Worm (Caenorhabditis elegans) whole organism, L2 larva: ENCODE measurements around the gene farl-11.
"Not testable (repeated sequence)": the region's sequence is repeated elsewhere in the genome, so short reads cannot be mapped to it uniquely, and the experiment has no call there.

Experiments
- C34F6.9 ChIP-seq: fragments of 150-350 bp; optimal IDR thresholded peaks from 2 replicates; lab custom pipeline; 2014; ENCODE audit warnings: missing biosample characterization, missing genetic modification characterization
- F13H6.1 ChIP-seq: sonication (generic microtip); optimal IDR thresholded peaks from 2 replicates; lab custom pipeline; 2016; ENCODE audit warnings: missing genetic modification characterization, missing compliant biosample characterization
- R02D3.7 ChIP-seq: fragments of 150-350 bp; optimal IDR thresholded peaks from 2 replicates; lab custom pipeline; 2014; ENCODE audit warnings: missing biosample characterization, missing genetic modification characterization
- ZK546.5 ChIP-seq: sonication (generic microtip); optimal IDR thresholded peaks from 2 replicates; lab custom pipeline; 2017; ENCODE audit warnings: missing biosample characterization, missing genetic modification characterization
- alr-1 ChIP-seq: fragments of 150-350 bp; optimal IDR thresholded peaks from 2 replicates; lab custom pipeline; 2014; ENCODE audit warnings: missing biosample characterization, missing genetic modification characterization
- aly-2 ChIP-seq: fragments of 150-350 bp; optimal IDR thresholded peaks from 2 replicates; lab custom pipeline; 2014; ENCODE audit warnings: missing biosample characterization, missing genetic modification characterization
- ama-1 ChIP-seq: fragments of 150-350 bp; optimal IDR thresholded peaks from 2 replicates; lab custom pipeline; 2018; ENCODE audit warnings: inconsistent platforms
- blmp-1 ChIP-seq: sonication (generic microtip); optimal IDR thresholded peaks from 2 replicates; lab custom pipeline; 2017; ENCODE audit warnings: missing genetic modification characterization, mild to moderate bottlenecking, missing compliant biosample characterization, antibody characterized with exemption, moderate library complexity; ENCODE audit not compliant: insufficient read depth
- ceh-16 ChIP-seq: fragments of 150-350 bp; optimal IDR thresholded peaks from 2 replicates; lab custom pipeline; 2014; ENCODE audit warnings: missing biosample characterization, missing genetic modification characterization
- ceh-82 ChIP-seq: fragments of 150-350 bp; optimal IDR thresholded peaks from 2 replicates; lab custom pipeline; 2014; ENCODE audit warnings: missing biosample characterization, missing genetic modification characterization
- crh-2 ChIP-seq: sonication (generic microtip); optimal IDR thresholded peaks from 2 replicates; lab custom pipeline; 2017; ENCODE audit warnings: missing biosample characterization, missing genetic modification characterization
- dmd-4 ChIP-seq: sonication (generic microtip); optimal IDR thresholded peaks from 2 replicates; lab custom pipeline; 2017; ENCODE audit warnings: missing biosample characterization, missing genetic modification characterization
- egl-27 ChIP-seq: sonication (generic microtip); optimal IDR thresholded peaks from 3 replicates; lab custom pipeline; 2017; ENCODE audit warnings: missing biosample characterization, missing genetic modification reagents, missing genetic modification characterization
- elt-1 ChIP-seq: fragments of 150-350 bp; optimal IDR thresholded peaks from 2 replicates; lab custom pipeline; 2014; ENCODE audit warnings: missing biosample characterization, missing genetic modification characterization
- elt-3 ChIP-seq: sonication (generic microtip); optimal IDR thresholded peaks from 2 replicates; lab custom pipeline; 2017; ENCODE audit warnings: missing biosample characterization, missing genetic modification characterization
- fos-1 ChIP-seq: fragments of 150-350 bp; optimal IDR thresholded peaks from 2 replicates; lab custom pipeline; 2014; ENCODE audit warnings: missing biosample characterization, missing genetic modification characterization
- gmeb-1 ChIP-seq: fragments of 150-350 bp; optimal IDR thresholded peaks from 2 replicates; lab custom pipeline; 2014; ENCODE audit warnings: missing biosample characterization, missing genetic modification characterization
- lin-11 ChIP-seq: fragments of 150-350 bp; sonication (generic microtip); optimal IDR thresholded peaks from 2 replicates; lab custom pipeline; 2014; ENCODE audit warnings: missing biosample characterization, missing genetic modification characterization, inconsistent platforms, mixed read lengths
- lin-13 ChIP-seq: fragments of 150-350 bp; optimal IDR thresholded peaks from 2 replicates; lab custom pipeline; 2014; ENCODE audit warnings: missing biosample characterization, missing genetic modification reagents, missing genetic modification characterization
- lsy-2 ChIP-seq, 2 experiments: fragments of 150-350 bp in 1 of 2; sonication (generic microtip) in 1 of 2; optimal IDR thresholded peaks; 2 replicates each; lab custom pipeline; 2014 to 2017; ENCODE audit warnings: missing biosample characterization in 2 of 2, missing genetic modification characterization in 2 of 2
- mab-5 ChIP-seq: fragments of 150-350 bp; optimal IDR thresholded peaks from 2 replicates; lab custom pipeline; 2014; ENCODE audit warnings: missing biosample characterization, missing genetic modification characterization
- mbf-1 ChIP-seq: sonication (generic microtip); optimal IDR thresholded peaks from 2 replicates; lab custom pipeline; 2017; ENCODE audit warnings: missing biosample characterization, missing genetic modification characterization
- mdl-1 ChIP-seq, 2 experiments: fragments of 150-350 bp in 1 of 2; sonication (generic microtip) in 1 of 2; optimal IDR thresholded peaks; 2 replicates each; lab custom pipeline; 2017; ENCODE audit warnings: missing biosample characterization in 2 of 2, missing genetic modification characterization in 2 of 2
- nhr-10 ChIP-seq: sonication (generic microtip); optimal IDR thresholded peaks from 2 replicates; lab custom pipeline; 2017; ENCODE audit warnings: missing biosample characterization, missing genetic modification characterization
- nhr-11 ChIP-seq: fragments of 150-350 bp; optimal IDR thresholded peaks from 2 replicates; lab custom pipeline; 2014; ENCODE audit warnings: missing biosample characterization, missing genetic modification characterization
- nhr-129 ChIP-seq: fragments of 150-350 bp; optimal IDR thresholded peaks from 2 replicates; lab custom pipeline; 2014; ENCODE audit warnings: missing biosample characterization, missing genetic modification characterization
- nhr-21 ChIP-seq: fragments of 150-350 bp; optimal IDR thresholded peaks from 2 replicates; lab custom pipeline; 2014; ENCODE audit warnings: missing biosample characterization, missing genetic modification characterization
- nhr-23 ChIP-seq: fragments of 150-350 bp; optimal IDR thresholded peaks from 2 replicates; lab custom pipeline; 2014; ENCODE audit warnings: missing biosample characterization, missing genetic modification reagents, missing genetic modification characterization
- nhr-237 ChIP-seq: fragments of 150-350 bp; optimal IDR thresholded peaks from 2 replicates; lab custom pipeline; 2014; ENCODE audit warnings: missing biosample characterization, missing genetic modification characterization
- nhr-25 ChIP-seq: fragments of 150-350 bp; sonication (generic microtip); optimal IDR thresholded peaks from 3 replicates; lab custom pipeline; 2014; ENCODE audit warnings: missing biosample characterization, missing genetic modification characterization
- nhr-77 ChIP-seq: fragments of 150-350 bp; optimal IDR thresholded peaks from 2 replicates; lab custom pipeline; 2014; ENCODE audit warnings: missing biosample characterization, missing genetic modification characterization
- peb-1 ChIP-seq: fragments of 150-350 bp; optimal IDR thresholded peaks from 2 replicates; lab custom pipeline; 2014; ENCODE audit warnings: missing biosample characterization, missing genetic modification characterization
- sem-4 ChIP-seq: fragments of 150-350 bp; optimal IDR thresholded peaks from 2 replicates; lab custom pipeline; 2014; ENCODE audit warnings: missing biosample characterization, missing genetic modification reagents, missing genetic modification characterization
- sma-3 ChIP-seq: sonication (generic microtip); optimal IDR thresholded peaks from 2 replicates; lab custom pipeline; 2016; ENCODE audit warnings: missing genetic modification reagents, missing genetic modification characterization, missing compliant biosample characterization
- sma-9 ChIP-seq, 2 experiments: fragments of 150-350 bp in 1 of 2; sonication (generic microtip) in 1 of 2; optimal IDR thresholded peaks; 2 replicates each; lab custom pipeline; 2014 to 2016; ENCODE audit warnings: missing genetic modification characterization in 2 of 2, mild to moderate bottlenecking in 1 of 2, missing biosample characterization in 1 of 2, missing compliant biosample characterization in 1 of 2, missing genetic modification reagents in 1 of 2, moderate library complexity in 1 of 2
- snpc-4 ChIP-seq: fragments of 150-350 bp; optimal IDR thresholded peaks from 2 replicates; lab custom pipeline; 2014; ENCODE audit warnings: missing biosample characterization, missing genetic modification characterization
- unc-39 ChIP-seq: fragments of 150-350 bp; optimal IDR thresholded peaks from 2 replicates; lab custom pipeline; 2014; ENCODE audit warnings: missing biosample characterization, missing genetic modification characterization
- unc-55 ChIP-seq: fragments of 150-350 bp; sonication (generic microtip); optimal IDR thresholded peaks from 3 replicates; lab custom pipeline; 2014; ENCODE audit warnings: missing biosample characterization, missing genetic modification reagents, missing genetic modification characterization
- zag-1 ChIP-seq: fragments of 150-350 bp; optimal IDR thresholded peaks from 2 replicates; lab custom pipeline; 2014; ENCODE audit warnings: missing biosample characterization, missing genetic modification characterization
- ztf-1 ChIP-seq: fragments of 200-800 bp; sonication (Bioruptor generic); conservative IDR thresholded peaks from 2 replicates; pipeline ENCODE4 v1.3.6; 2022; ENCODE audit warnings: missing genetic modification characterization, missing compliant biosample characterization
- ztf-11 ChIP-seq: sonication (generic microtip); optimal IDR thresholded peaks from 2 replicates; lab custom pipeline; 2017; ENCODE audit warnings: missing biosample characterization, missing genetic modification characterization
- ztf-4 ChIP-seq: fragments of 150-350 bp; optimal IDR thresholded peaks from 2 replicates; lab custom pipeline; 2014; ENCODE audit warnings: missing biosample characterization, missing genetic modification characterization

The farl-11 gene

DNA sequence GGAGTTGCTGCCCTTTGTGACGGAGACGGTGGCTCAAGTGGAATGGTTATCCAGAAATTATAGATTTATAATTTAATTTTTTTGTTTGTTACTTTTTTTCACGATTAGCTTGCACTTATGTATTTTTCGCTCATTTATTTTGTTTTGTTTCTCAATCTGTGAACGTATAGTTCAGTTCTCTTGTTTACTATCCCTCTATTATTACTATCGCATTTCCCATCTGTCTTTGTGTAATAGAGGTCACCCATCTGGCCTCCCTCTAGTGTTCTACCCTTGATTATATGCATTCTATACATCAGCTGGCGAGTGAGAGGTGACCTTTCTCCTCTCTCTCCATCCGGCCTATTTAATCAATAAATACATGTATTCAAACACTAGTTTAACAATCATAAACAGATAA, 20.8 kb downstream of the farl-11 start, which contains the start of the genes T02G5.14 and T02G5.15:
TSS of gene T02G5.14 (plus strand) at position 301 of the 400 bp plus-strand sequence.
TSS of gene T02G5.15 (plus strand) at position 301 of the 400 bp plus-strand sequence.
- TF ChIP-seq nhr-25, unc-39, C34F6.9 (tag; lab: Kevin White, UChicago): not testable (repeated sequence)

DNA sequence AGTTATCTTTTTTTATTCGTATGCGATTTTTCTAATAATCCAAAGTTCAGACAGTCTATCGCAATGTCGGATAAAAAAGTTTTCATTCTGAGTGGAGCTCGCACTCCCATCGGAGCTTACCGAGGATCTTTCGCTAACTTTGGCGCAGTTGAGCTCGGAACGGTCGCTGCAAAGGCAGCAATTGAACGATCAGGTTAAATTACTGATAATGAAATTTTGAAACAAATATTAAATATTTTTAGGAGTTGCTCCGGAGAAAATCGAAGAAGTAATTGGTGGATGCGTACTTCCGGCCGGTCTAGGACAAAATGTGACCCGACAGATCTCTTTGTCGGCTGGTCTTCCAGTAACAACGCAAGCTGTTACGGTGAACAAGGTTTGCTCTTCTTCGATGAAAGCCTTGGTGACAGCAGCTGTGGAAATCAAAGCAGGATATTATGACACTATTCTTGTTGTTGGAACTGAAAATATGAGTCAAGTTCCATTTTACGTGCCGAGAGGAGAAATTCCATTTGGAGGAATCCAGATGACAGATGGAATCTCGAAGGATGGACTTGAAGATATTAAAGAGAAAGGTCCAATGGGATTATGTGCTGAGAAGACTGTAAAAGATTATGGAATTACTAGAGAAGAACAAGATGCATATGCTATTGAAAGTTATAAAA, 29.1 kb downstream of the farl-11 start, which contains the start of gene T02G5.7:
TSS of gene T02G5.7 (plus strand) at position 51 of the 665 bp plus-strand sequence.
- TF ChIP-seq sma-3 (no peak), lsy-2 (tag; optimal IDR thresholded peaks at IDR 0.05; lab: Kevin White, UChicago) (peak in 1 of 2 experiments; percentile 8)

DNA sequence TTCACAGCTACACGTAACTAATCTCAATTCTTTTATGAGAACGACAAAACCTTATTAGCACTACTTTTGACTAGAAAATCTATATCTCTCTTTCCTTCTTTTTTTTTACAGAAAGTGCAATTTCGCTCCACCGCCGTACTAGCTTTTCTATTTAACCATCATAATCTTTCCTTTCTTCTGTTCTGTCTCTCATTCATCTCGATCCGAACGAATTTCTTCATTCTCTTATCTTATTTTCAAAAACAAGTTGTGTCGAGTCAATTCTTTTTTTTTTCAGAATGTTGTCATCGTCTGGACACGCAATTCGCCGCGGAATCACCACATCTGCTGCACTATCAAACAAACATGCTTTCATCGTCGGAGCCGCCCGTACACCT, 31.3 kb downstream of the farl-11 start, which contains the start of gene kat-1:
TSS of gene kat-1 (plus strand) at position 278 of the 377 bp plus-strand sequence.
- TF ChIP-seq nhr-10 (tag; lab: Kevin White, UChicago) (no peak), mdl-1 (tag; optimal IDR thresholded peaks at IDR 0.05; lab: Kevin White, UChicago) (no peak), blmp-1 (tag; lab: Kevin White, UChicago) (no peak), ama-1 (lab: Kevin White, UChicago) (no peak), fos-1 (no peak), F13H6.1 (tag; lab: Kevin White, UChicago) (no peak), ztf-11 (tag; lab: Kevin White, UChicago) (no peak)

DNA sequence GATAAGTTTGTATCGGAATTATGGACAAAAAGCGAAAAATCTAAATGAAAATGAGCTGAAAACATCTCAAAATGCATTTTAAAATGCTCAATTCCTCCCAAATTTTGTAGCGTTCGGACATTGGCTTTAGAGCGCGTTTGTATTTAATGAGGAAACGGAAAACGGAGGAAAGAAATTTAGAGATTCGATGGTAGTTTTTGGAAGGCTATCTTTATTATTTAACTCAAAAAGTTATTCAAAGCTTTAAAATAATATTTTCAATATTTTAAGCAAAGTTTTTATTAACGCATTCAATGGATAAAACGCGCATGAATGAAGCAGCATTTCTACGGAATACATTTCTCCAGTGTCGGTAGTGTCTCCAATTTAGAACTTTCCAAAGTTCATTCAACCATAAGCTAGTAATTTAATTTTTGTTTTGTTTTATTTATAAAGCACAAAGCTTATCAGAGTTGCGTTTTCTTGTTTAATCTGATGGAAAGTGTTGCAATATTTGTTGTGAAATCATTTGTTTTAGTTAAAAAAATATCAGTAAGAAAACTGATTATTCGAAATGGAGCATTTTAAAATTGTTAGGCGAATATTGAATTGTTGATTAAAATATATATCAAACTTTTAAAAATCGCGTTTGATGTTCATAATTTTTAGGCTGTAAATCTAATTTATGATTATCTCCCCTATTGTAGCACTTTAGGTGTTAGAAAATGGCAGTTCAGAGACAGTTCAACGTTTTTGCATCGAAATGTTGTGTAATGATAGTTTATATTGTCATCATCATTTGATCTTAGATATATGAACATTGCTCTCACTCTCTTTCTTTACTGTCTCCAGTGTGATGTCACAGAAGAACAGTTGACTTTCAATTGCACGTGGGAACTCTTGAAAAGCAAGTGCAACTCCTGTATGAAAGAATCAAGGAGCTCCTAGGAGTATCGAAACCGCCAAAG, 32.0 kb downstream of the farl-11 start:
- no peak for TF ChIP-seq egl-27 (tag; lab: Kevin White, UChicago)
- no peak for TF ChIP-seq nhr-237 (tag; lab: Kevin White, UChicago)
- TF ChIP-seq unc-39 (tag; lab: Kevin White, UChicago): no peak
- TF ChIP-seq sma-3: peak; percentile 73
- TF ChIP-seq aly-2 (tag; lab: Kevin White, UChicago): no peak
- no peak for TF ChIP-seq ZK546.5 (tag; lab: Kevin White, UChicago)
- no peak for TF ChIP-seq dmd-4 (tag; lab: Kevin White, UChicago)
- peak; percentile 77 for TF ChIP-seq unc-55 (GFP tag; lab: Kevin White, UChicago)
- TF ChIP-seq ztf-4 (tag; lab: Kevin White, UChicago): peak; percentile 2
- TF ChIP-seq mbf-1: no peak
- TF ChIP-seq zag-1: no peak
- TF ChIP-seq sma-9 (GFP tag; optimal IDR thresholded peaks at IDR 0.05; lab: Kevin White, UChicago): peak; percentile 76
- no peak for TF ChIP-seq sma-9 (tag; optimal IDR thresholded peaks at IDR 0.05; lab: Kevin White, UChicago)
- peak; percentile 57 for TF ChIP-seq nhr-11 (tag; lab: Kevin White, UChicago)
- TF ChIP-seq mdl-1 (tag; optimal IDR thresholded peaks at IDR 0.05; lab: Kevin White, UChicago): peak in 1 of 2 experiments; percentile 23
- no peak for TF ChIP-seq nhr-77 (tag; lab: Kevin White, UChicago)
- TF ChIP-seq ama-1 (lab: Kevin White, UChicago): no peak
- no peak for TF ChIP-seq R02D3.7 (tag; lab: Kevin White, UChicago)
- no peak for TF ChIP-seq lin-11 (tag; lab: Kevin White, UChicago)
- TF ChIP-seq ztf-11 (tag; lab: Kevin White, UChicago): no peak
- peak; percentile 96 for TF ChIP-seq C34F6.9 (tag; lab: Kevin White, UChicago)
- no peak for TF ChIP-seq alr-1 (tag; lab: Kevin White, UChicago)
- no peak for TF ChIP-seq snpc-4 (tag; lab: Kevin White, UChicago)
- peak; percentile 50 for TF ChIP-seq gmeb-1 (tag; lab: Kevin White, UChicago)
- TF ChIP-seq lin-13 (GFP tag; lab: Kevin White, UChicago): peak; percentile 41
- no peak for TF ChIP-seq peb-1 (tag; lab: Kevin White, UChicago)
- TF ChIP-seq crh-2 (tag; lab: Kevin White, UChicago): peak; percentile 42
- TF ChIP-seq ceh-16 (tag; lab: Kevin White, UChicago): no peak
- peak; percentile 70 for TF ChIP-seq nhr-129
- no peak for TF ChIP-seq blmp-1 (tag; lab: Kevin White, UChicago)
- no peak for TF ChIP-seq elt-3
- no peak for TF ChIP-seq mab-5
- peak; percentile 14 to 83 for TF ChIP-seq lsy-2 (tag; optimal IDR thresholded peaks at IDR 0.05; lab: Kevin White, UChicago)
- no peak for TF ChIP-seq elt-1 (tag; lab: Kevin White, UChicago)
- TF ChIP-seq ztf-1 (GFP tag; lab: Robert Waterston, UW): no peak
- TF ChIP-seq F13H6.1 (tag; lab: Kevin White, UChicago): peak; percentile 55
- TF ChIP-seq nhr-23 (tag; lab: Kevin White, UChicago): no peak
- TF ChIP-seq ceh-82 (tag; lab: Kevin White, UChicago): no peak
- peak; percentile 12 for TF ChIP-seq nhr-21 (tag; lab: Kevin White, UChicago)
- TF ChIP-seq sem-4 (tag; lab: Kevin White, UChicago): no peak
- TF ChIP-seq nhr-25 (tag; lab: Kevin White, UChicago): no peak
- peak; percentile 24 for TF ChIP-seq fos-1
